Fruit fly (Drosophila melanogaster): ENCODE measurements around the gene CG7102.

DNA sequence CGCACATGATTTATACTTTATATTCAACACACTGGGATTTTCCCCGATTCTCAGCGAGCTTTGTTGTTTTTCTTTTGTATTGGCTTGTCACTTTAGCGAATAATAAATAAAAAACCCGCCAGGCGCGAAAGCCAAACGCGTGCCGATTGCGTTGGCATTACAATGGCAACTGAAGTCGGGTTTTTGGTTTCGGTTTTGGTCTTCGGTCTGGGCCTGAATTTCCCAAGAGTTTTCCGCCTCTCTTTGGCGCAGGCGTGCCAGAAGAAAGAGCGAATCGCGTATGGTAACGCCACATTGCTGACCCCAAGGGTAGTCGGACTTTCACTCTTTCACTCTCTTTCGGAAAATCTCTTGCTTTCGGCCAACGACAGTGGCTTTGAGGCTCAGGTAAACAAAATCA lies 32.2 kb downstream of the CG7102 start, which contains the start of gene CG14535:
- TF ChIP-seq sens-2 (GFP tag; IDR thresholded peaks at IDR 0.05) (no peak), CG32532 (GFP tag; IDR thresholded peaks at IDR 0.05) (no peak), chn (GFP tag; optimal IDR thresholded peaks at IDR 0.05) (no peak), Lim3 (GFP tag; IDR thresholded peaks at IDR 0.05) (no peak), ro (GFP tag; IDR thresholded peaks at IDR 0.05) (no peak), lola (GFP tag; optimal IDR thresholded peaks at IDR 0.05) (no peak), CG34376 (GFP tag; optimal IDR thresholded peaks at IDR 0.05) (no peak), CG17568 (GFP tag; optimal IDR thresholded peaks at IDR 0.05) (no peak), dan (GFP tag; IDR thresholded peaks at IDR 0.05) (no peak), run (tag; optimal IDR thresholded peaks at IDR 0.05) (no peak), psq (GFP tag; optimal IDR thresholded peaks at IDR 0.05) (no peak), gem (tag; optimal IDR thresholded peaks at IDR 0.05) (no peak), CTCF (GFP tag; optimal IDR thresholded peaks at IDR 0.05) (no peak), CG12769 (tag; optimal IDR thresholded peaks at IDR 0.05) (no peak)
